Worm (Caenorhabditis elegans) whole organism, L3 larva: ENCODE data around the gene R08D7.5.

ENCODE experiments used
- R02D3.7 ChIP-seq: fragments of 150-350 bp; optimal IDR thresholded peaks from 2 replicates; lab custom pipeline; 2014; ENCODE audit warnings: missing biosample characterization, missing genetic modification characterization
- ZK546.5 ChIP-seq: sonication (generic microtip); optimal IDR thresholded peaks from 2 replicates; lab custom pipeline; 2017; ENCODE audit warnings: missing biosample characterization, missing genetic modification characterization
- aly-2 ChIP-seq: fragments of 150-350 bp; optimal IDR thresholded peaks from 2 replicates; lab custom pipeline; 2014; ENCODE audit warnings: missing biosample characterization, missing genetic modification characterization
- ama-1 ChIP-seq: fragments of 150-350 bp; optimal IDR thresholded peaks from 2 replicates; lab custom pipeline; 2018
- ceh-16 ChIP-seq: sonication (generic microtip); optimal IDR thresholded peaks from 2 replicates; lab custom pipeline; 2017; ENCODE audit warnings: missing biosample characterization, missing genetic modification characterization
- ceh-28 ChIP-seq: fragments of 150-350 bp; optimal IDR thresholded peaks from 2 replicates; lab custom pipeline; 2014; ENCODE audit warnings: missing biosample characterization, missing genetic modification reagents, missing genetic modification characterization
- ceh-82 ChIP-seq: fragments of 150-350 bp; optimal IDR thresholded peaks from 2 replicates; lab custom pipeline; 2014; ENCODE audit warnings: missing biosample characterization, missing genetic modification characterization
- ceh-9 ChIP-seq: sonication (generic microtip); optimal IDR thresholded peaks from 2 replicates; lab custom pipeline; 2018; ENCODE audit warnings: missing biosample characterization, missing genetic modification characterization
- daf-12 ChIP-seq: fragments of 150-350 bp; optimal IDR thresholded peaks from 2 replicates; lab custom pipeline; 2014; ENCODE audit warnings: missing biosample characterization, missing genetic modification reagents, missing genetic modification characterization
- egl-27 ChIP-seq: sonication (generic microtip); optimal IDR thresholded peaks from 4 replicates; lab custom pipeline; 2017; ENCODE audit warnings: missing biosample characterization, missing genetic modification reagents, missing genetic modification characterization
- egl-5 ChIP-seq: fragments of 150-350 bp; optimal IDR thresholded peaks from 2 replicates; lab custom pipeline; 2017; ENCODE audit warnings: missing biosample characterization, missing genetic modification reagents, missing genetic modification characterization, inconsistent platforms
- elt-1 ChIP-seq: fragments of 150-350 bp; optimal IDR thresholded peaks from 2 replicates; lab custom pipeline; 2014; ENCODE audit warnings: missing biosample characterization, missing genetic modification characterization
- elt-2 ChIP-seq: sonication (generic microtip); optimal IDR thresholded peaks from 2 replicates; lab custom pipeline; 2016; ENCODE audit warnings: missing genetic modification reagents, mild to moderate bottlenecking, missing genetic modification characterization, missing compliant biosample characterization
- elt-3 ChIP-seq, 3 experiments: fragments of 150-350 bp in 1 of 3; sonication (generic microtip) in 2 of 3; optimal IDR thresholded peaks; 2 replicates in 2 of 3; 4 replicates in 1 of 3; lab custom pipeline; 2014 to 2017; ENCODE audit warnings: missing biosample characterization in 3 of 3, missing genetic modification characterization in 3 of 3
- eor-1 ChIP-seq, 2 experiments: fragments of 150-350 bp; optimal IDR thresholded peaks; 2 replicates each; lab custom pipeline; 2014 to 2018; ENCODE audit warnings: missing biosample characterization in 2 of 2, missing genetic modification characterization in 2 of 2
- fkh-10 ChIP-seq: sonication (generic microtip); optimal IDR thresholded peaks from 2 replicates; lab custom pipeline; 2017; ENCODE audit warnings: missing biosample characterization, missing genetic modification reagents, missing genetic modification characterization
- fkh-2 ChIP-seq: fragments of 150-350 bp; optimal IDR thresholded peaks from 2 replicates; lab custom pipeline; 2014; ENCODE audit warnings: missing biosample characterization, missing genetic modification reagents, missing genetic modification characterization
- fos-1 ChIP-seq: fragments of 150-350 bp; optimal IDR thresholded peaks from 2 replicates; lab custom pipeline; 2014; ENCODE audit warnings: missing biosample characterization, missing genetic modification characterization
- hmg-11 ChIP-seq: sonication (generic microtip); optimal IDR thresholded peaks from 2 replicates; lab custom pipeline; 2016; ENCODE audit warnings: missing genetic modification characterization, missing compliant biosample characterization
- jun-1 ChIP-seq: fragments of 150-350 bp; optimal IDR thresholded peaks from 2 replicates; lab custom pipeline; 2014; ENCODE audit warnings: missing biosample characterization, missing genetic modification reagents, missing genetic modification characterization
- lin-15B ChIP-seq: fragments of 150-350 bp; optimal IDR thresholded peaks from 2 replicates; lab custom pipeline; 2014; ENCODE audit warnings: missing biosample characterization, missing genetic modification characterization
- lin-39 ChIP-seq: fragments of 150-350 bp; optimal IDR thresholded peaks from 2 replicates; lab custom pipeline; 2018; ENCODE audit warnings: missing biosample characterization, missing genetic modification reagents, missing genetic modification characterization
- lsy-12 ChIP-seq: sonication (generic microtip); optimal IDR thresholded peaks from 2 replicates; lab custom pipeline; 2016; ENCODE audit warnings: mild to moderate bottlenecking, missing genetic modification characterization, missing compliant biosample characterization
- mdl-1 ChIP-seq: fragments of 150-350 bp; optimal IDR thresholded peaks from 2 replicates; lab custom pipeline; 2014; ENCODE audit warnings: missing biosample characterization, missing genetic modification characterization
- mml-1 ChIP-seq: fragments of 150-350 bp; sonication (generic microtip); optimal IDR thresholded peaks from 3 replicates; lab custom pipeline; 2014; ENCODE audit warnings: missing biosample characterization, missing genetic modification characterization
- nfya-1 ChIP-seq: sonication (generic microtip); optimal IDR thresholded peaks from 2 replicates; lab custom pipeline; 2017; ENCODE audit warnings: missing genetic modification characterization, mild to moderate bottlenecking, missing compliant biosample characterization, antibody characterized with exemption, moderate library complexity; ENCODE audit not compliant: insufficient read depth
- nhr-11 ChIP-seq: fragments of 150-350 bp; optimal IDR thresholded peaks from 2 replicates; lab custom pipeline; 2014; ENCODE audit warnings: missing biosample characterization, missing genetic modification characterization
- nhr-12 ChIP-seq: fragments of 150-350 bp; optimal IDR thresholded peaks from 2 replicates; lab custom pipeline; 2014; ENCODE audit warnings: missing biosample characterization, missing genetic modification characterization
- nhr-23 ChIP-seq: fragments of 150-350 bp; optimal IDR thresholded peaks from 2 replicates; lab custom pipeline; 2014; ENCODE audit warnings: missing biosample characterization, missing genetic modification reagents, missing genetic modification characterization
- nhr-237 ChIP-seq: fragments of 150-350 bp; optimal IDR thresholded peaks from 2 replicates; lab custom pipeline; 2014; ENCODE audit warnings: missing biosample characterization, missing genetic modification characterization
- nhr-25 ChIP-seq: sonication (generic microtip); optimal IDR thresholded peaks from 2 replicates; lab custom pipeline; 2017; ENCODE audit warnings: missing biosample characterization, missing genetic modification characterization
- nhr-28 ChIP-seq: fragments of 150-350 bp; optimal IDR thresholded peaks from 2 replicates; lab custom pipeline; 2014; ENCODE audit warnings: missing biosample characterization, missing genetic modification characterization
- nhr-43 ChIP-seq: sonication (generic microtip); optimal IDR thresholded peaks from 2 replicates; lab custom pipeline; 2016; ENCODE audit warnings: mild to moderate bottlenecking, missing genetic modification characterization, missing compliant biosample characterization; ENCODE audit not compliant: poor library complexity, severe bottlenecking
- nhr-67 ChIP-seq: fragments of 150-350 bp; optimal IDR thresholded peaks from 2 replicates; lab custom pipeline; 2014; ENCODE audit warnings: missing biosample characterization, missing genetic modification characterization
- nhr-76 ChIP-seq: fragments of 150-350 bp; sonication (generic microtip); optimal IDR thresholded peaks from 5 replicates; lab custom pipeline; 2014; ENCODE audit warnings: missing biosample characterization, missing genetic modification characterization
- nhr-77 ChIP-seq: fragments of 150-350 bp; optimal IDR thresholded peaks from 2 replicates; lab custom pipeline; 2014; ENCODE audit warnings: missing biosample characterization, missing genetic modification characterization
- pha-4 ChIP-seq: fragments of 150-350 bp; optimal IDR thresholded peaks from 2 replicates; lab custom pipeline; 2014; ENCODE audit warnings: missing biosample characterization, missing genetic modification reagents, missing genetic modification characterization
- pqm-1 ChIP-seq: fragments of 150-350 bp; optimal IDR thresholded peaks from 2 replicates; lab custom pipeline; 2017; ENCODE audit warnings: missing biosample characterization, missing genetic modification characterization, inconsistent platforms
- sea-2 ChIP-seq: fragments of 150-350 bp; sonication (generic microtip); optimal IDR thresholded peaks from 4 replicates; lab custom pipeline; 2014; ENCODE audit warnings: missing biosample characterization, missing genetic modification reagents, missing genetic modification characterization
- skn-1 ChIP-seq: fragments of 150-350 bp; optimal IDR thresholded peaks from 2 replicates; lab custom pipeline; 2014; ENCODE audit warnings: missing biosample characterization, missing genetic modification characterization
- snpc-4 ChIP-seq: fragments of 150-350 bp; optimal IDR thresholded peaks from 2 replicates; lab custom pipeline; 2014; ENCODE audit warnings: missing biosample characterization, missing genetic modification characterization
- tbx-2 ChIP-seq: sonication (generic microtip); optimal IDR thresholded peaks from 2 replicates; lab custom pipeline; 2016; ENCODE audit warnings: mild to moderate bottlenecking, missing genetic modification characterization, missing compliant biosample characterization
- unc-39 ChIP-seq: sonication (generic microtip); optimal IDR thresholded peaks from 4 replicates; lab custom pipeline; 2017; ENCODE audit warnings: missing biosample characterization, missing genetic modification characterization
- unc-62 ChIP-seq: fragments of 150-350 bp; sonication (generic microtip); optimal IDR thresholded peaks from 4 replicates; lab custom pipeline; 2014; ENCODE audit warnings: missing biosample characterization, missing genetic modification reagents, missing genetic modification characterization
- zag-1 ChIP-seq: fragments of 150-350 bp; optimal IDR thresholded peaks from 2 replicates; lab custom pipeline; 2014; ENCODE audit warnings: missing biosample characterization, missing genetic modification characterization
- ztf-11 ChIP-seq: fragments of 150-350 bp; optimal IDR thresholded peaks from 2 replicates; lab custom pipeline; 2014; ENCODE audit warnings: missing biosample characterization, missing genetic modification characterization
- ztf-4 ChIP-seq: fragments of 150-350 bp; optimal IDR thresholded peaks from 2 replicates; lab custom pipeline; 2014; ENCODE audit warnings: missing biosample characterization, missing genetic modification characterization

Gene R08D7.5

DNA sequence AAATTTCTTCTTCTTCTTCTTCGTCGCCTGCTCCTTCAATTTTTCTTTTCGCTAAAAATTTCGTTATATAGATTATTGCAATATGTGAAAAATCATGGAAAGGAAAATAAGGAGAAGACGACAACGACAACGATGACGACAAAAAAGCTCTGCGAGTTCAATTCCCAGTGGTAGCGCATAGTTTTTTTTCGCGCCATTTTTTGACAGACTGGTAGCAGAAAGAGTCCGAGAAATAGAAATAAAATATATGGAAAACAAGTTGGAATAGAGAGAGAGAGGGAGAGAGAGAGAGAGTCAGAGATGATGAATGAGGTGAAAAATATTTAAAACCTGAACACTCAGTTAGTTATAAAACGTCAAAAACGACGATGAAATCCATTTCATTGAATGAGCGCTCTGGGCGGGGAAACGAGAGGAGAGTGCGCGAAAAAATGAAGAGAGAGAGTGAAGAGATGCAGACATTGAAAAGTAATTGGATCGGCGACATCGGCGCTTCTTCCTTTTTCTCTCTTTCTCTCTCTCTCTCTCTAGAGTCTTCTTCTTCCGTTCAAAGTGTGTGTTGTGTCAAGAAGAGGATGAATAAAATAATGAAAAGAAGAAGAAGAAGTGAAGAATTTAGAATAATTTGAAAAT lies 8.0 kb downstream of the R08D7.5 start, which contains the start of gene pde-2:
pde-2 (minus strand) TSS at position 51 of the 633 bp plus-strand sequence.
- peak; percentile 61 for TF ChIP-seq pha-4 (tag; lab: Kevin White, UChicago)
- TF ChIP-seq ceh-82 (tag; lab: Kevin White, UChicago), result no peak
- no peak for TF ChIP-seq ceh-16
- TF ChIP-seq nhr-43 (tag; lab: Kevin White, UChicago), result peak; percentile 46
- no peak for TF ChIP-seq skn-1
- TF ChIP-seq nhr-23 (tag; lab: Kevin White, UChicago), result peak; percentile 25
- no peak for TF ChIP-seq ZK546.5
- TF ChIP-seq hmg-11, result peak; percentile 70
- peak; percentile 15 for TF ChIP-seq lsy-12 (tag; lab: Kevin White, UChicago)
- peak; percentile 79 for TF ChIP-seq nfya-1 (tag; lab: Kevin White, UChicago)
- no peak for TF ChIP-seq ztf-4 (tag; lab: Kevin White, UChicago)
- TF ChIP-seq fos-1, result no peak
- TF ChIP-seq jun-1 (tag; lab: Kevin White, UChicago), result no peak
- TF ChIP-seq pqm-1, result no peak
- TF ChIP-seq lin-39 (tag; lab: Kevin White, UChicago), result no peak
- TF ChIP-seq ceh-28 (tag; lab: Kevin White, UChicago), result peak; percentile 7
- TF ChIP-seq tbx-2 (tag; lab: Kevin White, UChicago), result peak; percentile 34
- TF ChIP-seq nhr-12 (tag; lab: Kevin White, UChicago), result no peak
- no peak for TF ChIP-seq fkh-2 (tag; lab: Kevin White, UChicago)
- no peak for TF ChIP-seq nhr-11 (tag; lab: Kevin White, UChicago)
- TF ChIP-seq aly-2 (tag; lab: Kevin White, UChicago), result no peak
- no peak for TF ChIP-seq nhr-77
- no peak for TF ChIP-seq egl-27 (tag; lab: Kevin White, UChicago)
- no peak for TF ChIP-seq elt-2 (tag; lab: Kevin White, UChicago)
- TF ChIP-seq daf-12 (tag; lab: Kevin White, UChicago), result no peak
- no peak for TF ChIP-seq nhr-67 (tag; lab: Kevin White, UChicago)
- TF ChIP-seq egl-5 (tag; lab: Kevin White, UChicago), result peak; percentile 18
- no peak for TF ChIP-seq eor-1 (tag; optimal IDR thresholded peaks at IDR 0.05; lab: Kevin White, UChicago)
- TF ChIP-seq fkh-10 (GFP tag; lab: Kevin White, UChicago), result peak; percentile 78
- no peak for TF ChIP-seq ceh-9 (tag; lab: Kevin White, UChicago)
- TF ChIP-seq unc-39 (tag; lab: Kevin White, UChicago), result no peak
- peak; percentile 38 for TF ChIP-seq nhr-25 (tag; lab: Kevin White, UChicago)
- no peak for TF ChIP-seq elt-1
- no peak for TF ChIP-seq sea-2 (GFP tag; lab: Kevin White, UChicago)
- TF ChIP-seq ztf-11 (tag; lab: Kevin White, UChicago), result no peak
- no peak for TF ChIP-seq elt-3 (tag; optimal IDR thresholded peaks at IDR 0.05; lab: Kevin White, UChicago)
- TF ChIP-seq zag-1, result no peak
- no peak for TF ChIP-seq R02D3.7 (tag; lab: Kevin White, UChicago)
- peak; percentile 23 for TF ChIP-seq snpc-4 (tag; lab: Kevin White, UChicago)
- TF ChIP-seq mml-1 (tag; lab: Kevin White, UChicago), result no peak
- TF ChIP-seq ama-1 (lab: Kevin White, UChicago), result peak; percentile 67
- no peak for TF ChIP-seq nhr-28
- no peak for TF ChIP-seq nhr-76 (tag; lab: Kevin White, UChicago)
- no peak for TF ChIP-seq unc-62
- no peak for TF ChIP-seq nhr-237 (tag; lab: Kevin White, UChicago)
- TF ChIP-seq mdl-1, result no peak
- peak; percentile 31 for TF ChIP-seq lin-15B (tag; lab: Kevin White, UChicago)
- TF ChIP-seq, all 47 proteins: peak for 14
